Fruit fly (Drosophila melanogaster) whole organism, embryonic: ENCODE measurements around the gene ps.

Source experiments
- ATbp ChIP-seq: fragments of 200-800 bp; sonication (Bioruptor generic); optimal IDR thresholded peaks from 2 replicates; lab custom pipeline; 2017; ENCODE audit warnings: missing biosample characterization, mild to moderate bottlenecking, missing genetic modification characterization, missing genetic modification reagents
- B-H1 ChIP-seq: fragments of 200-800 bp; sonication (Bioruptor generic); IDR thresholded peaks from 3 replicates; pipeline ENCODE4 v1.3.6; 2022; ENCODE audit warnings: missing biosample characterization, missing genetic modification characterization
- B-H2 ChIP-seq: fragments of 200-800 bp; sonication (Bioruptor generic); optimal IDR thresholded peaks from 2 replicates; lab custom pipeline; 2018; ENCODE audit warnings: missing biosample characterization, mild to moderate bottlenecking, missing genetic modification characterization
- Blimp-1 ChIP-seq: fragments of 200-800 bp; sonication (Bioruptor generic); optimal IDR thresholded peaks from 3 replicates; lab custom pipeline; 2018; ENCODE audit warnings: missing biosample characterization, missing genetic modification characterization, mild to moderate bottlenecking, moderate library complexity, missing genetic modification reagents
- CG10267 ChIP-seq: fragments of 200-800 bp; sonication (Bioruptor generic); optimal IDR thresholded peaks from 2 replicates; lab custom pipeline; 2018; ENCODE audit warnings: missing biosample characterization, mild to moderate bottlenecking, missing genetic modification characterization, moderate library complexity
- CG10366 ChIP-seq: fragments of 200-800 bp; sonication (Bioruptor generic); IDR thresholded peaks from 2 replicates; pipeline ENCODE4 v1.3.6; 2022; ENCODE audit warnings: missing biosample characterization, missing genetic modification characterization
- CG10654 ChIP-seq: fragments of 200-800 bp; sonication (Bioruptor generic); optimal IDR thresholded peaks from 2 replicates; lab custom pipeline; 2016; ENCODE audit warnings: missing biosample characterization, missing genetic modification characterization
- CG11093 ChIP-seq: fragments of 200-800 bp; sonication (Bioruptor generic); IDR thresholded peaks from 3 replicates; pipeline ENCODE4 v1.3.6; 2022; ENCODE audit warnings: missing biosample characterization, missing genetic modification characterization
- CG11398 ChIP-seq: fragments of 200-800 bp; sonication (Bioruptor generic); optimal IDR thresholded peaks from 2 replicates; lab custom pipeline; 2016; ENCODE audit warnings: missing biosample characterization, missing genetic modification characterization
- CG12071 ChIP-seq: fragments of 200-800 bp; sonication (Bioruptor generic); optimal IDR thresholded peaks from 3 replicates; lab custom pipeline; 2018; ENCODE audit warnings: missing biosample characterization, mild to moderate bottlenecking, missing genetic modification characterization
- CG1233 ChIP-seq: fragments of 200-800 bp; sonication (Bioruptor generic); optimal IDR thresholded peaks from 4 replicates; lab custom pipeline; 2018; ENCODE audit warnings: missing biosample characterization, mild to moderate bottlenecking, missing genetic modification characterization
- CG17328 ChIP-seq: fragments of 200-800 bp; sonication (Bioruptor generic); IDR thresholded peaks from 2 replicates; pipeline ENCODE4 v1.3.6; 2022; ENCODE audit warnings: missing biosample characterization, missing genetic modification characterization
- CG17385 ChIP-seq: fragments of 200-800 bp; sonication (Bioruptor generic); optimal IDR thresholded peaks from 3 replicates; lab custom pipeline; 2018; ENCODE audit warnings: missing biosample characterization, mild to moderate bottlenecking, missing genetic modification characterization
- CG17912 ChIP-seq: fragments of 200-800 bp; sonication (Bioruptor generic); optimal IDR thresholded peaks from 2 replicates; lab custom pipeline; 2018; ENCODE audit warnings: missing biosample characterization, mild to moderate bottlenecking, missing genetic modification characterization
- CG18011 ChIP-seq: fragments of 200-800 bp; sonication (Bioruptor generic); optimal IDR thresholded peaks from 2 replicates; lab custom pipeline; 2017; ENCODE audit warnings: missing biosample characterization, missing genetic modification characterization, mild to moderate bottlenecking, moderate library complexity, missing genotype
- CG18619 ChIP-seq: fragments of 200-800 bp; sonication (Bioruptor generic); optimal IDR thresholded peaks from 3 replicates; lab custom pipeline; 2017; ENCODE audit warnings: missing biosample characterization, mild to moderate bottlenecking, missing genetic modification characterization
- CG2199 ChIP-seq: fragments of 200-800 bp; sonication (Bioruptor generic); IDR thresholded peaks from 3 replicates; pipeline ENCODE4 v1.3.6; 2022; ENCODE audit warnings: missing biosample characterization, missing genetic modification characterization
- CG3065 ChIP-seq: fragments of 200-800 bp; sonication (Bioruptor generic); optimal IDR thresholded peaks from 2 replicates; lab custom pipeline; 2016; ENCODE audit warnings: missing biosample characterization, missing genetic modification characterization
- CG33213 ChIP-seq: fragments of 200-800 bp; sonication (Bioruptor generic); optimal IDR thresholded peaks from 3 replicates; lab custom pipeline; 2016; ENCODE audit warnings: missing biosample characterization, missing genetic modification characterization
- CG3407 ChIP-seq: fragments of 200-800 bp; sonication (Bioruptor generic); optimal IDR thresholded peaks from 2 replicates; lab custom pipeline; 2018; ENCODE audit warnings: missing biosample characterization, mild to moderate bottlenecking, missing genetic modification characterization
- CG4328 ChIP-seq: fragments of 200-800 bp; sonication (Bioruptor generic); optimal IDR thresholded peaks from 3 replicates; lab custom pipeline; 2017; ENCODE audit warnings: missing biosample characterization, missing genetic modification reagents, missing genetic modification characterization
- CG4404 ChIP-seq: fragments of 200-800 bp; sonication (Bioruptor generic); IDR thresholded peaks from 2 replicates; pipeline ENCODE4 v1.3.6; 2022; ENCODE audit warnings: missing biosample characterization, missing genetic modification characterization
- CG6654 ChIP-seq: fragments of 200-800 bp; sonication (Bioruptor generic); optimal IDR thresholded peaks from 2 replicates; lab custom pipeline; 2017; ENCODE audit warnings: missing biosample characterization, mild to moderate bottlenecking, missing genetic modification characterization
- CG6765 ChIP-seq: fragments of 200-800 bp; sonication (Bioruptor generic); optimal IDR thresholded peaks from 3 replicates; lab custom pipeline; 2017; ENCODE audit warnings: missing biosample characterization, mild to moderate bottlenecking, missing genetic modification characterization
- CG7271 ChIP-seq: fragments of 200-800 bp; sonication (Bioruptor generic); optimal IDR thresholded peaks from 2 replicates; lab custom pipeline; 2018; ENCODE audit warnings: missing biosample characterization, mild to moderate bottlenecking, missing genetic modification characterization, moderate library complexity
- CG7745 ChIP-seq: fragments of 200-800 bp; sonication (Bioruptor generic); optimal IDR thresholded peaks from 2 replicates; lab custom pipeline; 2018; ENCODE audit warnings: missing biosample characterization, mild to moderate bottlenecking, missing genetic modification characterization, moderate library complexity
- CG7987 ChIP-seq: fragments of 200-800 bp; sonication (Bioruptor generic); optimal IDR thresholded peaks from 2 replicates; lab custom pipeline; 2018; ENCODE audit warnings: missing biosample characterization, mild to moderate bottlenecking, missing genetic modification characterization, moderate library complexity
- CHES-1-like ChIP-seq: fragments of 200-800 bp; sonication (Bioruptor generic); optimal IDR thresholded peaks from 2 replicates; lab custom pipeline; 2016; ENCODE audit warnings: missing biosample characterization, missing genetic modification characterization
- E2f1 ChIP-seq: fragments of 200-800 bp; sonication (Bioruptor generic); IDR thresholded peaks from 2 replicates; pipeline ENCODE4 v1.3.6; 2022; ENCODE audit warnings: missing biosample characterization, missing genetic modification characterization
- HLH3B ChIP-seq: fragments of 200-800 bp; sonication (Bioruptor generic); IDR thresholded peaks from 2 replicates; pipeline ENCODE4 v1.3.6; 2022; ENCODE audit warnings: missing biosample characterization, missing genetic modification characterization
- HmgZ ChIP-seq: fragments of 200-800 bp; sonication (Bioruptor generic); optimal IDR thresholded peaks from 2 replicates; lab custom pipeline; 2018; ENCODE audit warnings: missing biosample characterization, mild to moderate bottlenecking, missing genetic modification characterization
- Hr3 ChIP-seq: fragments of 200-800 bp; sonication (Bioruptor generic); optimal IDR thresholded peaks from 3 replicates; lab custom pipeline; 2016; ENCODE audit warnings: missing biosample characterization, missing genetic modification characterization
- Jarid2 ChIP-seq: fragments of 200-800 bp; sonication (Bioruptor generic); optimal IDR thresholded peaks from 3 replicates; lab custom pipeline; 2017; ENCODE audit warnings: mild to moderate bottlenecking, missing biosample characterization, missing genetic modification reagents, missing genetic modification characterization
- Lim3 ChIP-seq: fragments of 200-800 bp; sonication (Bioruptor generic); IDR thresholded peaks from 2 replicates; pipeline ENCODE4 v1.3.6; 2022; ENCODE audit warnings: missing biosample characterization, missing genetic modification characterization
- MTF-1 ChIP-seq: fragments of 200-800 bp; sonication (Bioruptor generic); optimal IDR thresholded peaks from 2 replicates; lab custom pipeline; 2018; ENCODE audit warnings: missing biosample characterization, mild to moderate bottlenecking, missing genetic modification characterization, borderline replicate concordance
- Ravus ChIP-seq: fragments of 200-800 bp; sonication (Bioruptor generic); IDR thresholded peaks from 2 replicates; pipeline ENCODE4 v1.3.6; 2022; ENCODE audit warnings: missing biosample characterization, missing genetic modification characterization
- al ChIP-seq: fragments of 200-800 bp; sonication (Bioruptor generic); IDR thresholded peaks from 2 replicates; pipeline ENCODE4 v1.3.6; 2022; ENCODE audit warnings: missing biosample characterization, missing genetic modification characterization
- bowl ChIP-seq: fragments of 200-800 bp; sonication (Bioruptor generic); IDR thresholded peaks from 2 replicates; pipeline ENCODE4 v1.3.6; 2022; ENCODE audit warnings: missing biosample characterization, missing genetic modification characterization
- cato ChIP-seq: fragments of 200-800 bp; sonication (Bioruptor generic); optimal IDR thresholded peaks from 2 replicates; lab custom pipeline; 2016; ENCODE audit warnings: missing biosample characterization, missing genetic modification characterization, borderline replicate concordance
- chif ChIP-seq, 2 experiments: fragments of 200-800 bp; sonication (Bioruptor generic); optimal IDR thresholded peaks; 3 replicates each; lab custom pipeline; 2016; ENCODE audit warnings: missing biosample characterization in 2 of 2, missing genetic modification characterization in 2 of 2
- crol ChIP-seq: fragments of 200-800 bp; sonication (Bioruptor generic); IDR thresholded peaks from 2 replicates; pipeline ENCODE4 v1.3.6; 2022; ENCODE audit warnings: missing biosample characterization, missing genetic modification characterization
- crp ChIP-seq, 2 experiments: fragments of 200-800 bp; sonication (Bioruptor generic); optimal IDR thresholded peaks; 2 replicates in 1 of 2; 3 replicates in 1 of 2; lab custom pipeline; 2017; ENCODE audit warnings: missing biosample characterization in 2 of 2, missing genetic modification characterization in 2 of 2, mild to moderate bottlenecking in 1 of 2, moderate library complexity in 1 of 2
- dmrt11E ChIP-seq: fragments of 200-800 bp; sonication (Bioruptor generic); optimal IDR thresholded peaks from 3 replicates; lab custom pipeline; 2018; ENCODE audit warnings: missing biosample characterization, mild to moderate bottlenecking, missing genetic modification characterization, moderate library complexity
- gce ChIP-seq: fragments of 200-800 bp; sonication (Bioruptor generic); IDR thresholded peaks from 3 replicates; pipeline ENCODE4 v1.3.6; 2022; ENCODE audit warnings: missing biosample characterization, missing genetic modification characterization
- jing ChIP-seq: fragments of 200-800 bp; sonication (Bioruptor generic); optimal IDR thresholded peaks from 2 replicates; lab custom pipeline; 2018; ENCODE audit warnings: missing biosample characterization, mild to moderate bottlenecking, missing genetic modification characterization
- nerfin-1 ChIP-seq: fragments of 200-800 bp; sonication (Bioruptor generic); optimal IDR thresholded peaks from 3 replicates; lab custom pipeline; 2019; ENCODE audit warnings: missing biosample characterization, mild to moderate bottlenecking, missing genetic modification characterization, moderate library complexity
- peb ChIP-seq: fragments of 200-800 bp; sonication (Bioruptor generic); IDR thresholded peaks from 2 replicates; pipeline ENCODE4 v1.3.6; 2022; ENCODE audit warnings: missing biosample characterization, missing genetic modification characterization
- sr ChIP-seq: fragments of 200-800 bp; sonication (Bioruptor generic); IDR thresholded peaks from 3 replicates; pipeline ENCODE4 v1.3.6; 2022; ENCODE audit warnings: missing biosample characterization, missing genetic modification characterization
- trem ChIP-seq: fragments of 200-800 bp; optimal IDR thresholded peaks from 3 replicates; lab custom pipeline; 2019; ENCODE audit warnings: missing biosample characterization, mild to moderate bottlenecking, missing genetic modification characterization, moderate library complexity
- ttk ChIP-seq: fragments of 200-800 bp; sonication (Bioruptor generic); IDR thresholded peaks from 2 replicates; pipeline ENCODE4 v2.1.2; 2022; ENCODE audit warnings: missing biosample characterization, missing genetic modification characterization

ps gene

dm6 chr3R:9401127-9401603 lies 16.6 kb upstream of the ps start, which contains the start of the genes RpL34b and CG8132 (continued):
- TF ChIP-seq ATbp (peak; percentile 92), Ravus (GFP tag; lab: Robert Waterston, UW) (peak; percentile 79), CG18011 (GFP tag; lab: Kevin White, UChicago) (peak; percentile 87), CG17385 (GFP tag; lab: Kevin White, UChicago) (peak; percentile 91), CG7987 (peak; percentile 98), cato (GFP tag; lab: Kevin White, UChicago) (peak; percentile 82), Jarid2 (GFP tag; lab: Kevin White, UChicago) (peak; percentile 78), CG11093 (peak; percentile 88), nerfin-1 (tag; lab: Kevin White, UChicago) (peak; percentile 92), dmrt11E (peak; percentile 92), CG7271 (tag; lab: Kevin White, UChicago) (peak; percentile 86), crp (GFP tag; optimal IDR thresholded peaks at IDR 0.05; lab: Kevin White, UChicago) (peak in 1 of 2 experiments; percentile 76), CG11398 (GFP tag; lab: Kevin White, UChicago) (peak; percentile 91), chif (GFP tag; optimal IDR thresholded peaks at IDR 0.05; lab: Kevin White, UChicago) (peak; percentile 94 to 97), Hr3 (GFP tag; lab: Kevin White, UChicago) (peak; percentile 96), gce (GFP tag; lab: Robert Waterston, UW) (peak; percentile 90), bowl (GFP tag; lab: Robert Waterston, UW) (peak; percentile 81), sr (GFP tag; lab: Robert Waterston, UW) (peak; percentile 92), CG6654 (GFP tag; lab: Kevin White, UChicago) (peak; percentile 71), trem (tag; lab: Kevin White, UChicago) (peak; percentile 95), CG18619 (GFP tag; lab: Kevin White, UChicago) (peak; percentile 96), crol (GFP tag; lab: Robert Waterston, UW) (no peak; the same call in 1 of the 2 replicates), E2f1 (GFP tag; lab: Robert Waterston, UW) (peak; percentile 93), HLH3B (GFP tag; lab: Robert Waterston, UW) (peak; percentile 93), B-H1 (GFP tag; lab: Robert Waterston, UW) (peak; percentile 89), CG3407 (GFP tag; lab: Kevin White, UChicago) (peak; percentile 90), HmgZ (tag; lab: Kevin White, UChicago) (peak; percentile 98), CG6765 (GFP tag; lab: Kevin White, UChicago) (peak; percentile 94), Lim3 (GFP tag; lab: Robert Waterston, UW) (peak; percentile 62; the same call in 1 of the 2 replicates), CG4404 (peak; percentile 95), jing (GFP tag; lab: Kevin White, UChicago) (peak; percentile 75), CG4328 (peak; percentile 97), CG33213 (GFP tag; lab: Kevin White, UChicago) (peak; percentile 97), CG10366 (GFP tag; lab: Robert Waterston, UW) (peak; percentile 93), CG17328 (peak; percentile 93), Blimp-1 (peak; percentile 91), CG1233 (GFP tag; lab: Kevin White, UChicago) (peak; percentile 96), CG7745 (peak; percentile 57), al (GFP tag; lab: Robert Waterston, UW) (peak; percentile 93), CG10654 (peak; percentile 96), B-H2 (GFP tag; lab: Kevin White, UChicago) (peak; percentile 99), CG17912 (GFP tag; lab: Kevin White, UChicago) (peak; percentile 98), peb (GFP tag; lab: Robert Waterston, UW) (peak; percentile 90), MTF-1 (peak; percentile 95), CG12071 (GFP tag; lab: Kevin White, UChicago) (peak; percentile 91), CG2199 (GFP tag; lab: Robert Waterston, UW) (peak; percentile 94), ttk (GFP tag; lab: Robert Waterston, UW) (peak; percentile 95), CG3065 (GFP tag; lab: Kevin White, UChicago) (peak; percentile 88), CHES-1-like (GFP tag; lab: Kevin White, UChicago) (peak; percentile 96), CG10267 (tag; lab: Kevin White, UChicago) (peak; percentile 99)
